Worm (Caenorhabditis elegans) whole organism, L4 larva: ENCODE data around the gene nmr-1.

ENCODE experiments used
- ZK546.5 ChIP-seq, 2 experiments: sonication (generic microtip); optimal IDR thresholded peaks; 2 replicates each; lab custom pipeline; 2017; ENCODE audit warnings: missing biosample characterization in 2 of 2, missing genetic modification characterization in 2 of 2
- aha-1 ChIP-seq: fragments of 150-350 bp; peaks from one replicate; lab custom pipeline; 2014; ENCODE audit warnings: missing biosample characterization, missing genetic modification characterization
- dmd-8 ChIP-seq: fragments of 200-800 bp; sonication (Bioruptor generic); IDR thresholded peaks from 2 replicates; pipeline ENCODE4 v1.3.6; 2022; ENCODE audit warnings: missing genetic modification characterization, missing compliant biosample characterization
- hlh-30 ChIP-seq: sonication (generic microtip); optimal IDR thresholded peaks from 2 replicates; lab custom pipeline; 2017; ENCODE audit warnings: antibody characterized with exemption, mild to moderate bottlenecking, missing genetic modification characterization, missing compliant biosample characterization; ENCODE audit not compliant: insufficient read depth
- lin-13 ChIP-seq: fragments of 150-350 bp; optimal IDR thresholded peaks from 2 replicates; lab custom pipeline; 2014; ENCODE audit warnings: missing biosample characterization, missing genetic modification reagents, missing genetic modification characterization
- nhr-76 ChIP-seq: fragments of 150-350 bp; optimal IDR thresholded peaks from 2 replicates; lab custom pipeline; 2014; ENCODE audit warnings: missing biosample characterization, missing genetic modification characterization
- saeg-2 ChIP-seq: fragments of 200-800 bp; sonication (Bioruptor generic); IDR thresholded peaks from 2 replicates; pipeline ENCODE4 v1.3.6; 2022; ENCODE audit warnings: missing genetic modification reagents, missing genetic modification characterization, missing compliant biosample characterization
- zag-1 ChIP-seq: fragments of 150-350 bp; optimal IDR thresholded peaks from 2 replicates; lab custom pipeline; 2014; ENCODE audit warnings: missing biosample characterization, missing genetic modification characterization

DNA sequence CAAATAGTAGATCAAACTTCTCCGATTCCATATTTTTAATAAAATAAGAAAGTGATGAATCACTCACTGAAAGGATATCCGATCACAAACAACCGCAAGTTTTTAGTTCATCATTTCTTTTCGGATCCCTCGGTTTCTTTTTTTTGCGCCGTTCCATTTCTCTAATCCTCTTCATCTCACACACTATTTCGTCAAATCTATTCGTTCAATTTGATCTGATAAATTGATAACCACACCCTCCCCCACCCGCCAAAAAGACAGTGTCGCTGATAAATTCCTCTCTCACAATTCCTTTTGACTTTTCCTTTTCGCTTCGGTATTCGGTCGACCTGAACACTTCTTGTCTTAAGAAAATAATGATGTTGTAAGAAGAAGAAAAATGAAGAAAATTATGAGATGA is 13.1 kb upstream of the nmr-1 start:
- TF ChIP-seq zag-1 (tag; lab: Kevin White, UChicago), result no peak
- TF ChIP-seq ZK546.5 (tag; optimal IDR thresholded peaks at IDR 0.05; lab: Kevin White, UChicago), result no peak
- TF ChIP-seq saeg-2, result no peak
- no peak for TF ChIP-seq nhr-76
- no peak for TF ChIP-seq hlh-30 (tag; lab: Kevin White, UChicago)
- TF ChIP-seq dmd-8 (GFP tag; lab: Robert Waterston, UW), result no peak
- TF ChIP-seq aha-1 (tag; lab: Kevin White, UChicago), result no peak
- no peak for TF ChIP-seq lin-13 (GFP tag; lab: Kevin White, UChicago)
